Fruit fly (Drosophila melanogaster): ENCODE data around the gene Ssb-c31a.

The Ssb-c31a gene

dm6 chr2L:8205871-8206270, 5.3 kb upstream of the Ssb-c31a start, which contains the start of gene CG8419:
Gene CG8419 (plus strand): TSS chr2L:8206171.
- TF ChIP-seq Jra (GFP tag; optimal IDR thresholded peaks at IDR 0.05) (no peak), Hr78 (GFP tag; optimal IDR thresholded peaks at IDR 0.05) (no peak), usp (GFP tag; optimal IDR thresholded peaks at IDR 0.05) (no peak), tai (GFP tag; optimal IDR thresholded peaks at IDR 0.05) (no peak), ey (GFP tag; optimal IDR thresholded peaks at IDR 0.05) (no peak), fru (GFP tag; optimal IDR thresholded peaks at IDR 0.05) (no peak), h (GFP tag; optimal IDR thresholded peaks at IDR 0.05) (no peak), woc (GFP tag; optimal IDR thresholded peaks at IDR 0.05) (no peak), Rel (GFP tag; optimal IDR thresholded peaks at IDR 0.05) (no peak), Rel (tag; optimal IDR thresholded peaks at IDR 0.05) (no peak), OdsH (GFP tag; optimal IDR thresholded peaks at IDR 0.05) (no peak), Abd-B (GFP tag; optimal IDR thresholded peaks at IDR 0.05) (no peak), rgr (GFP tag; optimal IDR thresholded peaks at IDR 0.05) (no peak), HLH106 (tag; optimal IDR thresholded peaks at IDR 0.05) (no peak)

dm6 chr2L:8209362-8209761, 1.8 kb upstream of the Ssb-c31a start:
- no peak for TF ChIP-seq sv (GFP tag; optimal IDR thresholded peaks at IDR 0.05)
- no peak for TF ChIP-seq lola (GFP tag; optimal IDR thresholded peaks at IDR 0.05)
- no peak for TF ChIP-seq sage (GFP tag; optimal IDR thresholded peaks at IDR 0.05)
- no peak for TF ChIP-seq Hr83 (GFP tag; optimal IDR thresholded peaks at IDR 0.05; ENCODE audit: poor library complexity, severe bottlenecking)
- no peak for TF ChIP-seq tai (GFP tag; optimal IDR thresholded peaks at IDR 0.05)
- TF ChIP-seq Abd-B (GFP tag; optimal IDR thresholded peaks at IDR 0.05): no peak
- TF ChIP-seq dl (GFP tag; optimal IDR thresholded peaks at IDR 0.05; ENCODE audit: insufficient read depth in 1 of 2, partially characterized antibody in 2 of 2): no peak
- TF ChIP-seq N (GFP tag; optimal IDR thresholded peaks at IDR 0.05): no peak
- no peak for TF ChIP-seq psq (GFP tag; optimal IDR thresholded peaks at IDR 0.05)

- TF ChIP-seq Hr83 (GFP tag; optimal IDR thresholded peaks at IDR 0.05; ENCODE audit: poor library complexity, severe bottlenecking) (no peak), Dif (GFP tag; optimal IDR thresholded peaks at IDR 0.05; ENCODE audit: partially characterized antibody) (no peak), GATAd (GFP tag; optimal IDR thresholded peaks at IDR 0.05) (no peak), h (GFP tag; optimal IDR thresholded peaks at IDR 0.05) (no peak), CG32264 (GFP tag; optimal IDR thresholded peaks at IDR 0.05) (no peak), foxo (GFP tag; optimal IDR thresholded peaks at IDR 0.05) (no peak), Hr78 (GFP tag; optimal IDR thresholded peaks at IDR 0.05) (no peak), fru (GFP tag; optimal IDR thresholded peaks at IDR 0.05) (no peak), jim (GFP tag; optimal IDR thresholded peaks at IDR 0.05) (no peak), Myc (optimal IDR thresholded peaks at IDR 0.05) (no peak), dl (GFP tag; optimal IDR thresholded peaks at IDR 0.05; ENCODE audit: insufficient read depth in 1 of 2, partially characterized antibody in 2 of 2) (no peak), Hnf4 (GFP tag; optimal IDR thresholded peaks at IDR 0.05) (no peak), Mio (GFP tag; optimal IDR thresholded peaks at IDR 0.05) (no peak), Sp1 (GFP tag; optimal IDR thresholded peaks at IDR 0.05) (no peak), br (GFP tag; optimal IDR thresholded peaks at IDR 0.05) (no peak), tai (GFP tag; optimal IDR thresholded peaks at IDR 0.05) (no peak)
Observed at dm6 chr2L:8210468-8210867, 679 bp upstream of the Ssb-c31a start.

dm6 chr2L:8212666-8213270, 1.6 kb downstream of the Ssb-c31a start, which contains the start of the genes CG8372 and CG8360:
Gene CG8372 (minus strand): TSS chr2L:8212902.
Gene CG8360 (plus strand): TSS chr2L:8212959.
- TF ChIP-seq Rel (GFP tag; optimal IDR thresholded peaks at IDR 0.05) (peak; percentile 97), Rel (tag; optimal IDR thresholded peaks at IDR 0.05) (peak; percentile 92), CG32264 (GFP tag; optimal IDR thresholded peaks at IDR 0.05) (peak; percentile 99), usp (GFP tag; optimal IDR thresholded peaks at IDR 0.05) (no peak), sage (GFP tag; optimal IDR thresholded peaks at IDR 0.05) (peak; percentile 99), rgr (GFP tag; optimal IDR thresholded peaks at IDR 0.05) (peak; percentile 100), fru (GFP tag; optimal IDR thresholded peaks at IDR 0.05) (peak; percentile 99), OdsH (GFP tag; optimal IDR thresholded peaks at IDR 0.05) (peak; percentile 100), ey (GFP tag; optimal IDR thresholded peaks at IDR 0.05) (peak; percentile 99), brk (GFP tag; optimal IDR thresholded peaks at IDR 0.05) (peak; percentile 99), N (GFP tag; optimal IDR thresholded peaks at IDR 0.05) (no peak), tai (GFP tag; optimal IDR thresholded peaks at IDR 0.05) (peak; percentile 99), dsf (GFP tag; optimal IDR thresholded peaks at IDR 0.05; ENCODE audit: borderline replicate concordance) (peak; percentile 97), dl (GFP tag; optimal IDR thresholded peaks at IDR 0.05; ENCODE audit: insufficient read depth in 1 of 2, partially characterized antibody in 2 of 2) (no peak), Hr78 (GFP tag; optimal IDR thresholded peaks at IDR 0.05) (no peak), CrebA (GFP tag; optimal IDR thresholded peaks at IDR 0.05; ENCODE audit: borderline replicate concordance) (no peak), Mio (GFP tag; optimal IDR thresholded peaks at IDR 0.05) (peak; percentile 95), jim (GFP tag; optimal IDR thresholded peaks at IDR 0.05) (peak; percentile 79), CG9705 (GFP tag; optimal IDR thresholded peaks at IDR 0.05) (peak; percentile 99), Abd-B (GFP tag; optimal IDR thresholded peaks at IDR 0.05) (no peak), Jra (GFP tag; optimal IDR thresholded peaks at IDR 0.05) (peak; percentile 99), HLH106 (tag; optimal IDR thresholded peaks at IDR 0.05) (peak; percentile 99), Vsx2 (GFP tag; optimal IDR thresholded peaks at IDR 0.05; ENCODE audit: partially characterized antibody) (no peak), Hnf4 (GFP tag; optimal IDR thresholded peaks at IDR 0.05) (peak; percentile 100), Sp1 (GFP tag; optimal IDR thresholded peaks at IDR 0.05) (peak; percentile 99), br (GFP tag; optimal IDR thresholded peaks at IDR 0.05) (peak; percentile 100), foxo (GFP tag; optimal IDR thresholded peaks at IDR 0.05) (peak; percentile 98 to 100), sv (GFP tag; optimal IDR thresholded peaks at IDR 0.05) (peak; percentile 99), psq (GFP tag; optimal IDR thresholded peaks at IDR 0.05) (peak; percentile 98), h (GFP tag; optimal IDR thresholded peaks at IDR 0.05) (peak; percentile 100), GATAd (GFP tag; optimal IDR thresholded peaks at IDR 0.05) (peak; percentile 98), Dif (GFP tag; optimal IDR thresholded peaks at IDR 0.05; ENCODE audit: partially characterized antibody) (no peak), Myc (optimal IDR thresholded peaks at IDR 0.05) (no peak), dmrt93B (GFP tag; optimal IDR thresholded peaks at IDR 0.05) (peak; percentile 98), woc (GFP tag; optimal IDR thresholded peaks at IDR 0.05) (peak; percentile 99), Hr83 (GFP tag; optimal IDR thresholded peaks at IDR 0.05; ENCODE audit: poor library complexity, severe bottlenecking) (peak; percentile 99)

Measured in whole organism, wandering third instar larva.